Fruit fly (Drosophila melanogaster): ENCODE data around the gene Decay.

Gene Decay

dm6 chr3R:16500919-16501851, at the start of gene Decay:
Decay (minus strand) TSS chr3R:16501050.
- TF ChIP-seq psq (optimal IDR thresholded peaks at IDR 0.05), result no peak
- TF ChIP-seq h (optimal IDR thresholded peaks at IDR 0.05), result no peak
- no peak for TF ChIP-seq insv (optimal IDR thresholded peaks at IDR 0.05)
- TF ChIP-seq Sin3A (optimal IDR thresholded peaks at IDR 0.05), result no peak
- no peak for TF ChIP-seq Myc (optimal IDR thresholded peaks at IDR 0.05)
- no peak for TF ChIP-seq ttk (optimal IDR thresholded peaks at IDR 0.05)

dm6 chr3R:16545705-16546104, 44.9 kb upstream of the Decay start:
- TF ChIP-seq insv (optimal IDR thresholded peaks at IDR 0.05), result no peak
- TF ChIP-seq ttk (optimal IDR thresholded peaks at IDR 0.05), result no peak
- no peak for TF ChIP-seq Sin3A (optimal IDR thresholded peaks at IDR 0.05)
- no peak for TF ChIP-seq h (optimal IDR thresholded peaks at IDR 0.05)
- TF ChIP-seq psq (optimal IDR thresholded peaks at IDR 0.05), result no peak
- TF ChIP-seq Myc (optimal IDR thresholded peaks at IDR 0.05), result no peak

- TF ChIP-seq insv (optimal IDR thresholded peaks at IDR 0.05) (no peak), Sin3A (optimal IDR thresholded peaks at IDR 0.05) (no peak), psq (optimal IDR thresholded peaks at IDR 0.05) (no peak), h (optimal IDR thresholded peaks at IDR 0.05) (no peak), Myc (optimal IDR thresholded peaks at IDR 0.05) (no peak)
Measured at dm6 chr3R:16542538-16542937, 41.7 kb upstream of the Decay start.

dm6 chr3R:16541932-16542331, 41.1 kb upstream of the Decay start:
- TF ChIP-seq insv (optimal IDR thresholded peaks at IDR 0.05) (no peak), ttk (optimal IDR thresholded peaks at IDR 0.05) (no peak), Myc (optimal IDR thresholded peaks at IDR 0.05) (no peak), psq (optimal IDR thresholded peaks at IDR 0.05) (no peak), Sin3A (optimal IDR thresholded peaks at IDR 0.05) (no peak), h (optimal IDR thresholded peaks at IDR 0.05) (no peak)

DNA sequence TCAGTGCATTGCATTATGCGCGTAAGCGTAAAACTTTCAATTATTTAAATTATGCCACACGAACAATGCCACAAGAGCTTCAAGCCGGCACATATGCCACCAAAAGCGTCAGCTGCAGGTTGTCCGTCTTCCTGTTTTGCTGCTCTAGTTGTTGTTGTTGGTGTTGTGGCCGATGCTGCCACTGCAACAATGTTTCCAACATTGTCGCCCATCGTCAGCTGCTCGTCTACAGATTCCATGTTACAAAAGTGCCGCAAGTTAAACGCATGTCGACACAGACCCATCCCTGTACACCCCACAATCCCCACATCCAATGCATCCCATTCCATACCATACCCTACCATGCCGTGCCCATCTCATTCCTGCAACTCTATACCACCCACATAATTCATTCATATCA, 40.4 kb upstream of the Decay start:
- TF ChIP-seq ttk (optimal IDR thresholded peaks at IDR 0.05), result no peak
- TF ChIP-seq psq (optimal IDR thresholded peaks at IDR 0.05), result no peak
- TF ChIP-seq h (optimal IDR thresholded peaks at IDR 0.05), result no peak
- TF ChIP-seq insv (optimal IDR thresholded peaks at IDR 0.05), result no peak
- TF ChIP-seq Sin3A (optimal IDR thresholded peaks at IDR 0.05), result no peak
- no peak for TF ChIP-seq Myc (optimal IDR thresholded peaks at IDR 0.05)

DNA sequence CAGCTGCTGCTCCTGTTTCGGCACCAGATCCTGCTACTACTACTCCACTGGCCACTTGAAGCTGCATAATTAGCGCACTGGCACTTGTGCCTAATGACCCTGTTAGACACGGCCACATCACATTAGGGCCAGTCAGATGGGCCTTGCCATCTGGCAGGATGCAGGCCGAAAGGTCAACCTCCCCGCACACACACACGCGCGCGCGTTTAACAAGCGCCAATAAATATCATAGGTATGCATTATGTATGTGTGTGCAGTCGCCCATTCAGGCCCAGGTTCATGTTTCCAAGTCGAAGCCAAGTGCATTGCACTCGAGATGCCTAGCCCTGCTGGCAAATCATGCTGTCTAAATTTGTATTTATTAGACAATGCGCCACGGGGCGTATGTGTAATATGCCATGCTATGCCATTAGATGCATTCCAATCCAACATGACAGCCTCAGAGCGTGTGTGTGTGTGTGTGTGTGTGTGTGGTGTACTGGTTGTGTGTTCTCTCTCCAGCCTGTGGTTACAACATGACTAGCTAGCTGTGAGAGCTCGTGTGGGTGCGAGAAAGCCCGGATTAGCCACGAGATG, 38.1 kb upstream of the Decay start:
- TF ChIP-seq ttk (optimal IDR thresholded peaks at IDR 0.05) (no peak), h (optimal IDR thresholded peaks at IDR 0.05) (no peak), psq (optimal IDR thresholded peaks at IDR 0.05) (no peak), insv (optimal IDR thresholded peaks at IDR 0.05) (no peak), Sin3A (optimal IDR thresholded peaks at IDR 0.05) (no peak), Myc (optimal IDR thresholded peaks at IDR 0.05) (no peak)

DNA sequence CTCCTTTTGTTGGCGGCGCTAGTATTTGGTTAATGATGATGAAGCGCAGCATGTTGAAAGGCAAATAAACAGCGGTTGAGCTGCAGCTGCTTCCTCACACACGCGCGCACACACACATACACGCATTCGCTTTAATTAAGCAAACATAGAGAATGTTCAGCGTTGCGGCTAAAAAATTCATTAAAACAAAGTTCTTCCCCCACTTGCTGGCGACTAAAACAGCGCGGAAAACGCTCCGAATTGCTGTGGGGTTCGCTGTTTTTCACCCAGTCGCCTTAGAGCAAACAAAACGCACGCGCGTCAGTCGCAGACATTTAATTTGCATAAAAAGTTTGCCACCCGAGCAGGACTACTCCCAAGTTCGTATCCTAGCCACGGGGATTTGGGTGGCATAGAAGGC, 36.5 kb upstream of the Decay start:
- TF ChIP-seq Myc (optimal IDR thresholded peaks at IDR 0.05) (no peak), psq (optimal IDR thresholded peaks at IDR 0.05) (no peak), Sin3A (optimal IDR thresholded peaks at IDR 0.05) (no peak), ttk (optimal IDR thresholded peaks at IDR 0.05) (no peak)

- TF ChIP-seq psq (optimal IDR thresholded peaks at IDR 0.05), result no peak
Measured at dm6 chr3R:16533749-16534304, 33.0 kb upstream of the Decay start.

dm6 chr3R:16530424-16530823, 29.6 kb upstream of the Decay start:
- TF ChIP-seq Sin3A (optimal IDR thresholded peaks at IDR 0.05), result no peak
- no peak for TF ChIP-seq psq (optimal IDR thresholded peaks at IDR 0.05)
- TF ChIP-seq insv (optimal IDR thresholded peaks at IDR 0.05), result no peak
- TF ChIP-seq Myc (optimal IDR thresholded peaks at IDR 0.05), result no peak
- no peak for TF ChIP-seq h (optimal IDR thresholded peaks at IDR 0.05)
- no peak for TF ChIP-seq ttk (optimal IDR thresholded peaks at IDR 0.05)

dm6 chr3R:16528429-16528828, 27.6 kb upstream of the Decay start:
- no peak for TF ChIP-seq Myc (optimal IDR thresholded peaks at IDR 0.05)
- TF ChIP-seq insv (optimal IDR thresholded peaks at IDR 0.05), result no peak
- TF ChIP-seq Sin3A (optimal IDR thresholded peaks at IDR 0.05), result no peak
- no peak for TF ChIP-seq psq (optimal IDR thresholded peaks at IDR 0.05)
- no peak for TF ChIP-seq ttk (optimal IDR thresholded peaks at IDR 0.05)
- no peak for TF ChIP-seq h (optimal IDR thresholded peaks at IDR 0.05)

- TF ChIP-seq Myc (optimal IDR thresholded peaks at IDR 0.05), result no peak
Measured at dm6 chr3R:16526697-16527370, 26.0 kb upstream of the Decay start.

- TF ChIP-seq Sin3A (optimal IDR thresholded peaks at IDR 0.05), result no peak
- TF ChIP-seq h (optimal IDR thresholded peaks at IDR 0.05), result no peak
- TF ChIP-seq ttk (optimal IDR thresholded peaks at IDR 0.05), result no peak
- TF ChIP-seq insv (optimal IDR thresholded peaks at IDR 0.05), result no peak
- no peak for TF ChIP-seq Myc (optimal IDR thresholded peaks at IDR 0.05)
- no peak for TF ChIP-seq psq (optimal IDR thresholded peaks at IDR 0.05)
Measured at dm6 chr3R:16526256-16526655, 25.4 kb upstream of the Decay start.

Data from Kc167 (cell line).